Worm (Caenorhabditis elegans): ENCODE results near the gene fbxa-60.

Gene fbxa-60

ce11 chrIII:950472-950871 lies 4.4 kb upstream of the fbxa-60 start, which contains the start of the genes fbxa-67 and fbxa-11 (continued):
- peak in 1 of 6 experiments; percentile 43 for TF ChIP-seq elt-3 (tag; optimal IDR thresholded peaks at IDR 0.05)
- no peak for TF ChIP-seq pax-3 (tag; optimal IDR thresholded peaks at IDR 0.05)
- no peak for TF ChIP-seq zag-1 (tag; optimal IDR thresholded peaks at IDR 0.05)
- TF ChIP-seq egl-13 (tag; optimal IDR thresholded peaks at IDR 0.05) = no peak
- TF ChIP-seq efl-3 (GFP tag; optimal IDR thresholded peaks at IDR 0.05) = no peak
- no peak for TF ChIP-seq mef-2 (tag; optimal IDR thresholded peaks at IDR 0.05)
- no peak for TF ChIP-seq nhr-11 (tag; optimal IDR thresholded peaks at IDR 0.05)
- TF ChIP-seq nhr-77 (tag; optimal IDR thresholded peaks at IDR 0.05) = no peak
- TF ChIP-seq lin-15B (tag; optimal IDR thresholded peaks at IDR 0.05) = no peak
- TF ChIP-seq swsn-7 (tag; optimal IDR thresholded peaks at IDR 0.05) = peak; percentile 10
- TF ChIP-seq irx-1 (tag; optimal IDR thresholded peaks at IDR 0.05) = no peak
- no peak for TF ChIP-seq ceh-8 (GFP tag; optimal IDR thresholded peaks at IDR 0.05)
- TF ChIP-seq pqm-1 (tag; optimal IDR thresholded peaks at IDR 0.05) = no peak
- TF ChIP-seq fkh-8 (tag; optimal IDR thresholded peaks at IDR 0.05) = no peak
- no peak for TF ChIP-seq Y116A8C.19 (tag; optimal IDR thresholded peaks at IDR 0.05; ENCODE audit: borderline replicate concordance)
- TF ChIP-seq nhr-28 (tag; optimal IDR thresholded peaks at IDR 0.05) = no peak
- TF ChIP-seq elt-2 (tag; optimal IDR thresholded peaks at IDR 0.05) = no peak
- TF ChIP-seq lsy-2 (tag; optimal IDR thresholded peaks at IDR 0.05) = peak; percentile 35 to 52
- peak; percentile 46 for TF ChIP-seq snu-23 (GFP tag; optimal IDR thresholded peaks at IDR 0.05)
- TF ChIP-seq nhr-19 (GFP tag; conservative IDR thresholded peaks at IDR 0.05) = no peak
- TF ChIP-seq hlh-17 (GFP tag; optimal IDR thresholded peaks at IDR 0.05; ENCODE audit: borderline replicate concordance) = no peak
- TF ChIP-seq tbx-2 (tag; optimal IDR thresholded peaks at IDR 0.05) = no peak
- TF ChIP-seq snpc-4 (tag; optimal IDR thresholded peaks at IDR 0.05) = no peak
- no peak for TF ChIP-seq rnt-1 (tag; optimal IDR thresholded peaks at IDR 0.05)
- peak; percentile 5 for TF ChIP-seq lin-13 (GFP tag; optimal IDR thresholded peaks at IDR 0.05)
- TF ChIP-seq ceh-88 (GFP tag; IDR thresholded peaks at IDR 0.05) = no peak
- TF ChIP-seq sptf-1 (tag; optimal IDR thresholded peaks at IDR 0.05) = no peak
- no peak for TF ChIP-seq blmp-1 (tag; optimal IDR thresholded peaks at IDR 0.05)
- TF ChIP-seq unc-30 (tag; optimal IDR thresholded peaks at IDR 0.05) = no peak
- TF ChIP-seq jun-1 (tag; optimal IDR thresholded peaks at IDR 0.05) = no peak
- TF ChIP-seq efl-1 (optimal IDR thresholded peaks at IDR 0.05) = peak; percentile 29 to 50
- TF ChIP-seq efl-1 (GFP tag; optimal IDR thresholded peaks at IDR 0.05 in 1 of 2) = peak; percentile 41 to 94
- no peak for TF ChIP-seq alr-1 (tag; optimal IDR thresholded peaks at IDR 0.05; ENCODE audit: borderline replicate concordance)
- TF ChIP-seq ceh-82 (tag; optimal IDR thresholded peaks at IDR 0.05) = peak in 1 of 3 experiments; percentile 12
- TF ChIP-seq sox-4 (tag; optimal IDR thresholded peaks at IDR 0.05) = no peak

DNA sequence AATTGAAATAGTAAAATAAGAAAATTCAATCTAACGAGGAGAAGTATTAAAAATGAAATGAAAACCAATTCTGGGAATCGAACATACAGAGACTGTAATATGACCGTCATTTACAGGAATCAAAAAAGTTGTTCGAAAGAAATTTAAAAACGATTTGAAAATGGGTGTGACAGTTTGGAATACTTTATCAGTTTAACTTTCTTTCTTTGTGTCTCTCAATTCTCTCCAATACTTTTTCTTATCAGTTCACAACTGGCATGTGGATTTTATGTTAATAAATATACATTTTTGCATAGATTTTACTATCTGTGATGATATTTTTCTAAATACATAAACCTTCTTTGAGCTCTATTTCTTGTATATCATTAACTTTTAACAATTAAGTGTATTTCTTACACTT lies 1.8 kb downstream of the fbxa-60 start:
- peak; percentile 39 for TF ChIP-seq elt-2 (tag; optimal IDR thresholded peaks at IDR 0.05)

DNA sequence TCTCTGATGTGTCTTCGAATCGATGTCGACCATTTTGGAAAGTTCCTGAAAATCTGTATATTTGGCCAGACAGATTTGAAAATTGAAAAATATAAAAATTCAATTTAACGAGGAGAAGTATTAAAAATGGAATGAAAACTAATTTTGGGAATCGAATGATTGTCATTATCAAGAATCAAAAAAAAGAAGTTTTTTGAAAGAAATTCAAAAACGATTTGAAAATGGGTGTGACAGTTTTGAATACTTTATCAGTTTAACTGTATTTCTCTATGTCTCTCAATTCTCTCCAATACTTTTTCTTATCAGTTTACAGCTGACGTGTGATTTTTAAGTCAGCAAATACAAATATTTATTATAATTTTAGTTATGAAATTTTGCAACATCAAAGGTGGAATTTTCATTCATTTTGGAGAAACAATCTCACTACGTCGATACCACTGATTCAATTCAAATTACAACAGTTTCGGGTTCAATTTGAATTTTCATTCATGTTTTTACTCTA lies 2.6 kb downstream of the fbxa-60 start, which contains the start of gene fbxa-59:
Gene fbxa-59 (minus strand): TSS at position 51 of the 502 bp plus-strand sequence.
- TF ChIP-seq efl-1 (optimal IDR thresholded peaks at IDR 0.05) (no peak), efl-1 (GFP tag; optimal IDR thresholded peaks at IDR 0.05 in 1 of 2) (peak in 1 of 2 experiments; percentile 39), ces-1 (GFP tag; optimal IDR thresholded peaks at IDR 0.05) (no peak), elt-2 (tag; optimal IDR thresholded peaks at IDR 0.05) (peak; percentile 61)

ce11 chrIII:941958-942357 lies 4.1 kb downstream of the fbxa-60 start:
- TF ChIP-seq lin-15B (tag; optimal IDR thresholded peaks at IDR 0.05) = no peak
- no peak for TF ChIP-seq efl-1 (optimal IDR thresholded peaks at IDR 0.05)
- no peak for TF ChIP-seq efl-1 (GFP tag; optimal IDR thresholded peaks at IDR 0.05 in 1 of 2)

ce11 chrIII:938569-938968 lies 7.5 kb downstream of the fbxa-60 start, which contains the start of gene fbxa-22:
Gene fbxa-22 (plus strand): TSS chrIII:938869.
- TF ChIP-seq Y116A8C.19 (tag; optimal IDR thresholded peaks at IDR 0.05; ENCODE audit: borderline replicate concordance) (no peak), lin-15B (tag; optimal IDR thresholded peaks at IDR 0.05) (no peak), ets-5 (GFP tag; IDR thresholded peaks at IDR 0.05) (no peak)

All from whole organism, L1 larva.